Worm (Caenorhabditis elegans) whole organism, mixed stage, embryonic: Measurements from ENCODE around the gene F38H4.5.

ENCODE experiments used
- blmp-1 ChIP-seq: fragments of 150-350 bp; optimal IDR thresholded peaks from 2 replicates; lab custom pipeline; 2014; ENCODE audit warnings: missing biosample characterization, missing genetic modification characterization
- elt-3 ChIP-seq: fragments of 150-350 bp; optimal IDR thresholded peaks from 2 replicates; lab custom pipeline; 2014; ENCODE audit warnings: missing biosample characterization, missing genetic modification characterization
- lin-32 ChIP-seq: fragments of 200-800 bp; sonication (Bioruptor generic); optimal IDR thresholded peaks from 2 replicates; lab custom pipeline; 2018; ENCODE audit warnings: mild to moderate bottlenecking, missing genetic modification characterization, missing compliant biosample characterization
- snpc-4 ChIP-seq: fragments of 150-350 bp; optimal IDR thresholded peaks from 2 replicates; lab custom pipeline; 2014; ENCODE audit warnings: missing biosample characterization, missing genetic modification characterization
- unc-62 ChIP-seq: fragments of 150-350 bp; optimal IDR thresholded peaks from 2 replicates; lab custom pipeline; 2014; ENCODE audit warnings: missing biosample characterization, missing genetic modification reagents, missing genetic modification characterization
- ztf-11 ChIP-seq: fragments of 150-350 bp; optimal IDR thresholded peaks from 2 replicates; lab custom pipeline; 2014; ENCODE audit warnings: missing biosample characterization, missing genetic modification characterization

ce11 chrIV:11854777-11855176, 2.8 kb downstream of the F38H4.5 start, which contains the start of gene tag-30:
- TF ChIP-seq blmp-1 (tag; lab: Kevin White, UChicago) (no peak), snpc-4 (tag; lab: Kevin White, UChicago) (no peak), ztf-11 (no peak), unc-62 (GFP tag; lab: Kevin White, UChicago) (no peak), lin-32 (GFP tag; lab: Kevin White, UChicago) (no peak), elt-3 (no peak)
